Worm (Caenorhabditis elegans) whole organism, L3 larva: Measurements from ENCODE around the gene F14D12.1.

Experiments
- R02D3.7 ChIP-seq: fragments of 150-350 bp; optimal IDR thresholded peaks from 2 replicates; lab custom pipeline; 2014; ENCODE audit warnings: missing biosample characterization, missing genetic modification characterization
- ZK546.5 ChIP-seq: sonication (generic microtip); optimal IDR thresholded peaks from 2 replicates; lab custom pipeline; 2017; ENCODE audit warnings: missing biosample characterization, missing genetic modification characterization
- ama-1 ChIP-seq: fragments of 150-350 bp; optimal IDR thresholded peaks from 2 replicates; lab custom pipeline; 2018
- ceh-16 ChIP-seq: sonication (generic microtip); optimal IDR thresholded peaks from 2 replicates; lab custom pipeline; 2017; ENCODE audit warnings: missing biosample characterization, missing genetic modification characterization
- ceh-9 ChIP-seq: sonication (generic microtip); optimal IDR thresholded peaks from 2 replicates; lab custom pipeline; 2018; ENCODE audit warnings: missing biosample characterization, missing genetic modification characterization
- egl-5 ChIP-seq: fragments of 150-350 bp; optimal IDR thresholded peaks from 2 replicates; lab custom pipeline; 2017; ENCODE audit warnings: missing biosample characterization, missing genetic modification reagents, missing genetic modification characterization, inconsistent platforms
- elt-1 ChIP-seq: fragments of 150-350 bp; optimal IDR thresholded peaks from 2 replicates; lab custom pipeline; 2014; ENCODE audit warnings: missing biosample characterization, missing genetic modification characterization
- elt-2 ChIP-seq: sonication (generic microtip); optimal IDR thresholded peaks from 2 replicates; lab custom pipeline; 2016; ENCODE audit warnings: missing genetic modification reagents, mild to moderate bottlenecking, missing genetic modification characterization, missing compliant biosample characterization
- elt-3 ChIP-seq, 3 experiments: fragments of 150-350 bp in 1 of 3; sonication (generic microtip) in 2 of 3; optimal IDR thresholded peaks; 2 replicates in 2 of 3; 4 replicates in 1 of 3; lab custom pipeline; 2014 to 2017; ENCODE audit warnings: missing biosample characterization in 3 of 3, missing genetic modification characterization in 3 of 3
- eor-1 ChIP-seq, 2 experiments: fragments of 150-350 bp; optimal IDR thresholded peaks; 2 replicates each; lab custom pipeline; 2014 to 2018; ENCODE audit warnings: missing biosample characterization in 2 of 2, missing genetic modification characterization in 2 of 2
- fkh-10 ChIP-seq: sonication (generic microtip); optimal IDR thresholded peaks from 2 replicates; lab custom pipeline; 2017; ENCODE audit warnings: missing biosample characterization, missing genetic modification reagents, missing genetic modification characterization
- fos-1 ChIP-seq: fragments of 150-350 bp; optimal IDR thresholded peaks from 2 replicates; lab custom pipeline; 2014; ENCODE audit warnings: missing biosample characterization, missing genetic modification characterization
- lin-15B ChIP-seq: fragments of 150-350 bp; optimal IDR thresholded peaks from 2 replicates; lab custom pipeline; 2014; ENCODE audit warnings: missing biosample characterization, missing genetic modification characterization
- lin-39 ChIP-seq: fragments of 150-350 bp; optimal IDR thresholded peaks from 2 replicates; lab custom pipeline; 2018; ENCODE audit warnings: missing biosample characterization, missing genetic modification reagents, missing genetic modification characterization
- lsy-12 ChIP-seq: sonication (generic microtip); optimal IDR thresholded peaks from 2 replicates; lab custom pipeline; 2016; ENCODE audit warnings: mild to moderate bottlenecking, missing genetic modification characterization, missing compliant biosample characterization
- mdl-1 ChIP-seq: fragments of 150-350 bp; optimal IDR thresholded peaks from 2 replicates; lab custom pipeline; 2014; ENCODE audit warnings: missing biosample characterization, missing genetic modification characterization
- mml-1 ChIP-seq: fragments of 150-350 bp; sonication (generic microtip); optimal IDR thresholded peaks from 3 replicates; lab custom pipeline; 2014; ENCODE audit warnings: missing biosample characterization, missing genetic modification characterization
- nhr-11 ChIP-seq: fragments of 150-350 bp; optimal IDR thresholded peaks from 2 replicates; lab custom pipeline; 2014; ENCODE audit warnings: missing biosample characterization, missing genetic modification characterization
- nhr-12 ChIP-seq: fragments of 150-350 bp; optimal IDR thresholded peaks from 2 replicates; lab custom pipeline; 2014; ENCODE audit warnings: missing biosample characterization, missing genetic modification characterization
- nhr-23 ChIP-seq: fragments of 150-350 bp; optimal IDR thresholded peaks from 2 replicates; lab custom pipeline; 2014; ENCODE audit warnings: missing biosample characterization, missing genetic modification reagents, missing genetic modification characterization
- nhr-237 ChIP-seq: fragments of 150-350 bp; optimal IDR thresholded peaks from 2 replicates; lab custom pipeline; 2014; ENCODE audit warnings: missing biosample characterization, missing genetic modification characterization
- nhr-25 ChIP-seq: sonication (generic microtip); optimal IDR thresholded peaks from 2 replicates; lab custom pipeline; 2017; ENCODE audit warnings: missing biosample characterization, missing genetic modification characterization
- nhr-28 ChIP-seq: fragments of 150-350 bp; optimal IDR thresholded peaks from 2 replicates; lab custom pipeline; 2014; ENCODE audit warnings: missing biosample characterization, missing genetic modification characterization
- nhr-43 ChIP-seq: sonication (generic microtip); optimal IDR thresholded peaks from 2 replicates; lab custom pipeline; 2016; ENCODE audit warnings: mild to moderate bottlenecking, missing genetic modification characterization, missing compliant biosample characterization; ENCODE audit not compliant: poor library complexity, severe bottlenecking
- nhr-67 ChIP-seq: fragments of 150-350 bp; optimal IDR thresholded peaks from 2 replicates; lab custom pipeline; 2014; ENCODE audit warnings: missing biosample characterization, missing genetic modification characterization
- nhr-77 ChIP-seq: fragments of 150-350 bp; optimal IDR thresholded peaks from 2 replicates; lab custom pipeline; 2014; ENCODE audit warnings: missing biosample characterization, missing genetic modification characterization
- sea-2 ChIP-seq: fragments of 150-350 bp; sonication (generic microtip); optimal IDR thresholded peaks from 4 replicates; lab custom pipeline; 2014; ENCODE audit warnings: missing biosample characterization, missing genetic modification reagents, missing genetic modification characterization
- skn-1 ChIP-seq: fragments of 150-350 bp; optimal IDR thresholded peaks from 2 replicates; lab custom pipeline; 2014; ENCODE audit warnings: missing biosample characterization, missing genetic modification characterization
- tbx-2 ChIP-seq: sonication (generic microtip); optimal IDR thresholded peaks from 2 replicates; lab custom pipeline; 2016; ENCODE audit warnings: mild to moderate bottlenecking, missing genetic modification characterization, missing compliant biosample characterization
- unc-39 ChIP-seq: sonication (generic microtip); optimal IDR thresholded peaks from 4 replicates; lab custom pipeline; 2017; ENCODE audit warnings: missing biosample characterization, missing genetic modification characterization
- unc-62 ChIP-seq: fragments of 150-350 bp; sonication (generic microtip); optimal IDR thresholded peaks from 4 replicates; lab custom pipeline; 2014; ENCODE audit warnings: missing biosample characterization, missing genetic modification reagents, missing genetic modification characterization
- zag-1 ChIP-seq: fragments of 150-350 bp; optimal IDR thresholded peaks from 2 replicates; lab custom pipeline; 2014; ENCODE audit warnings: missing biosample characterization, missing genetic modification characterization
- ztf-11 ChIP-seq: fragments of 150-350 bp; optimal IDR thresholded peaks from 2 replicates; lab custom pipeline; 2014; ENCODE audit warnings: missing biosample characterization, missing genetic modification characterization

Gene F14D12.1

DNA sequence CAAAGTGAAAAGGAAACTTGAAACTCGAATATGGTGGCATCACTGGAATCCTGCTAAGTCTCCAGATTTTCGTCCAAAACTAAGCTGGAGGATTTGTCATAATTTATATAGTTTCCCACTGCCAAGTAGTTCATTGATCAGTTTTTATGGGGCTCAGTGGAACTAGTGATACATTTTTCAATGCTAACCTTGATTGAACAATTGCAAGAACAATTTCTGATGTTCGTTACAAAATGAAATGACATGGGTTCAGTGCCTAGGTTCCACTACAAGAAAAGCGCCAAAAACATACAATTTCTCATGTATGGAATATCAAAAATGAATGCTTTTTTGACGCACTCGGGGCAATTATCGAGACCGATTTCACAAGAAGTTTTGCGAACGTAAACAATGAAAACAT is 18.2 kb downstream of the F14D12.1 start:
- no peak for TF ChIP-seq eor-1 (tag; optimal IDR thresholded peaks at IDR 0.05; lab: Kevin White, UChicago)
- TF ChIP-seq elt-1 (tag; lab: Kevin White, UChicago), result no peak
- no peak for TF ChIP-seq unc-62
- TF ChIP-seq nhr-28, result no peak
- no peak for TF ChIP-seq unc-39 (tag; lab: Kevin White, UChicago)
- no peak for TF ChIP-seq R02D3.7
- no peak for TF ChIP-seq nhr-67 (tag; lab: Kevin White, UChicago)

ce11 chrX:5628432-5628977 is 24.9 kb downstream of the F14D12.1 start:
- peak; percentile 15 for TF ChIP-seq elt-2 (tag; lab: Kevin White, UChicago)
- TF ChIP-seq nhr-25 (tag; lab: Kevin White, UChicago), result peak; percentile 83
- TF ChIP-seq nhr-43 (tag; lab: Kevin White, UChicago), result peak; percentile 87
- peak; percentile 79 for TF ChIP-seq nhr-23 (tag; lab: Kevin White, UChicago)
- TF ChIP-seq ceh-9 (tag; lab: Kevin White, UChicago), result no peak
- TF ChIP-seq egl-5 (tag; lab: Kevin White, UChicago), result no peak
- TF ChIP-seq mdl-1 (tag; lab: Kevin White, UChicago), result no peak
- TF ChIP-seq lsy-12, result peak; percentile 24
- no peak for TF ChIP-seq ZK546.5 (tag; lab: Kevin White, UChicago)
- peak in 1 of 3 experiments; percentile 80 for TF ChIP-seq elt-3 (tag; optimal IDR thresholded peaks at IDR 0.05; lab: Kevin White, UChicago)

DNA sequence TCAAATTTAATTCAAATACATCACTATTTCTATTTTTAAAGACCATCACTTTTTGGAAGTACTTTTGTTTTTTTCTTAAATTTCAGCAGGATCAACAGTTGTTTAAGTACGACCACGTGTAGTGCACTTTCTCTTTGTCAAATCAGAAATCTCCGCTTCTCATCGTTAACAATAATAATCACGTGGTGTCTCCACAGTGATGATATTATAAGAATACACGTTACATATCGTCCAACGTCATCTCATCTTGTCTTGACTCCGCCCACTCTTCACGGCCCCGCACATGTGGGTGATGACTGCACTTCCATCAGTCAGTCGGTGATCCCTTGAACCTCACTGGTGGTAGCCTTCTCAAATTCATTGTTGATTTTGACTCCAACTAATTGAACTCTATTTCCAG is 26.4 kb downstream of the F14D12.1 start, which contains the start of gene argn-1:
Gene argn-1 (plus strand): TSS at position 83 of the 400 bp plus-strand sequence.
- TF ChIP-seq nhr-237, result no peak
- TF ChIP-seq nhr-43 (tag; lab: Kevin White, UChicago), result peak; percentile 85
- no peak for TF ChIP-seq egl-5 (tag; lab: Kevin White, UChicago)
- no peak for TF ChIP-seq nhr-11
- peak; percentile 86 for TF ChIP-seq nhr-25 (tag; lab: Kevin White, UChicago)
- TF ChIP-seq ztf-11 (tag; lab: Kevin White, UChicago), result no peak
- TF ChIP-seq lsy-12, result no peak
- TF ChIP-seq nhr-77, result no peak
- peak; percentile 79 for TF ChIP-seq nhr-23 (tag; lab: Kevin White, UChicago)
- TF ChIP-seq ceh-9 (tag; lab: Kevin White, UChicago), result no peak
- TF ChIP-seq ama-1 (lab: Kevin White, UChicago), result no peak
- peak in 1 of 3 experiments; percentile 8 for TF ChIP-seq elt-3 (tag; optimal IDR thresholded peaks at IDR 0.05; lab: Kevin White, UChicago)
- no peak for TF ChIP-seq ceh-16

- TF ChIP-seq nhr-23 (tag; lab: Kevin White, UChicago) (peak; percentile 70), tbx-2 (tag; lab: Kevin White, UChicago) (no peak), elt-3 (tag; optimal IDR thresholded peaks at IDR 0.05; lab: Kevin White, UChicago) (peak in 1 of 3 experiments; percentile 10)
These were observed 27.4 kb downstream of the F14D12.1 start for ce11 chrX:5631008-5631407.

- TF ChIP-seq ceh-9 (tag; lab: Kevin White, UChicago) (no peak), skn-1 (tag; lab: Kevin White, UChicago) (no peak), nhr-11 (no peak), elt-2 (tag; lab: Kevin White, UChicago) (peak; percentile 25), nhr-77 (no peak), fos-1 (tag; lab: Kevin White, UChicago) (no peak), mml-1 (tag; lab: Kevin White, UChicago) (no peak)
These were observed 28.1 kb downstream of the F14D12.1 start, which contains the start of gene T22B7.8 for ce11 chrX:5631626-5632025. Gene T22B7.8 (plus strand): TSS chrX:5631926.

- TF ChIP-seq mml-1 (tag; lab: Kevin White, UChicago) (no peak), nhr-12 (tag; lab: Kevin White, UChicago) (no peak), elt-3 (tag; optimal IDR thresholded peaks at IDR 0.05; lab: Kevin White, UChicago) (no peak), sea-2 (GFP tag; lab: Kevin White, UChicago) (no peak)
These were observed 36.0 kb downstream of the F14D12.1 start for ce11 chrX:5639562-5639961.

DNA sequence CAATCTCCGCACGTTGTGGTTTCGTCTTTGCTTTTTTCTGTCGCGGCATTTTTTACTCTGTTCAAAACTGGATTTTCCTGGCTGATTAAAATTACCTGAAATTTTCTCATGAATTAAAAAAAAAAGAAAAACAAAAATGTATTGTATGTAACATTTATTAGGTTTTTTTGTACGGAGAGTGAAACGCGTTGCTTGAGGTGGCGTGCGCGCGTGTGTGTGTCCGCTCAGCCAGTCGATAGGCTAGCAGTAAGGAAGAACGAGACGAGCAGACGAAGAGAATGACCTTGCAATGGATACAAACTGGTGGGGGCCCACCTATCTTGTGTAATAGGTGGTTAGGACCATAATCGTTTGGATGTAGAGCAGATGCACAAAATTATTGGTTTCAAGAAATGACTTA is 37.7 kb downstream of the F14D12.1 start, which contains the start of gene T22B7.4:
Gene T22B7.4 (minus strand): TSS at position 101 of the 400 bp plus-strand sequence.
- TF ChIP-seq lsy-12 (no peak), zag-1 (tag; lab: Kevin White, UChicago) (no peak), nhr-11 (no peak), nhr-23 (tag; lab: Kevin White, UChicago) (no peak), R02D3.7 (no peak), nhr-12 (tag; lab: Kevin White, UChicago) (no peak), fkh-10 (GFP tag; lab: Kevin White, UChicago) (no peak), lin-15B (tag; lab: Kevin White, UChicago) (no peak), lin-39 (tag; lab: Kevin White, UChicago) (no peak), unc-39 (tag; lab: Kevin White, UChicago) (no peak)
